Worm (Caenorhabditis elegans) whole organism, late embryonic: ENCODE measurements around the gene ceh-92.
A peak's percentile ranks its signal among the peaks of the same experiment; 100 is the strongest.

Source experiments
- F13H6.1 ChIP-seq: sonication (generic microtip); optimal IDR thresholded peaks from 2 replicates; lab custom pipeline; 2016; ENCODE audit warnings: missing genetic modification characterization, missing compliant biosample characterization
- T23F11.4 ChIP-seq: fragments of 200-800 bp; sonication (Bioruptor generic); optimal IDR thresholded peaks from 2 replicates; lab custom pipeline; 2018; ENCODE audit warnings: mild to moderate bottlenecking, missing genetic modification characterization, missing compliant biosample characterization
- Y22D7AL.16 ChIP-seq: sonication (generic microtip); optimal IDR thresholded peaks from 2 replicates; lab custom pipeline; 2016; ENCODE audit warnings: missing genetic modification characterization, missing compliant biosample characterization
- ahr-1 ChIP-seq: sonication (generic microtip); optimal IDR thresholded peaks from 2 replicates; lab custom pipeline; 2016; ENCODE audit warnings: missing genetic modification characterization, missing compliant biosample characterization
- ceh-19 ChIP-seq: fragments of 200-800 bp; sonication (Bioruptor generic); optimal IDR thresholded peaks from 2 replicates; lab custom pipeline; 2018; ENCODE audit warnings: mild to moderate bottlenecking, missing genetic modification characterization, missing compliant biosample characterization
- ceh-22 ChIP-seq: sonication (generic microtip); optimal IDR thresholded peaks from 2 replicates; lab custom pipeline; 2017; ENCODE audit warnings: missing biosample characterization, missing genetic modification characterization
- ceh-24 ChIP-seq: sonication (generic microtip); optimal IDR thresholded peaks from 2 replicates; lab custom pipeline; 2016; ENCODE audit warnings: mild to moderate bottlenecking, missing genetic modification characterization, missing compliant biosample characterization
- ceh-30 ChIP-seq: fragments of 150-350 bp; optimal IDR thresholded peaks from 2 replicates; lab custom pipeline; 2014; ENCODE audit warnings: missing biosample characterization, missing genetic modification characterization
- ceh-31 ChIP-seq: sonication (generic microtip); optimal IDR thresholded peaks from 2 replicates; lab custom pipeline; 2016; ENCODE audit warnings: missing genetic modification characterization, missing compliant biosample characterization
- ceh-34 ChIP-seq: sonication (generic microtip); optimal IDR thresholded peaks from 2 replicates; lab custom pipeline; 2016; ENCODE audit warnings: mild to moderate bottlenecking, missing genetic modification characterization, missing compliant biosample characterization
- ceh-9 ChIP-seq: sonication (generic microtip); optimal IDR thresholded peaks from 2 replicates; lab custom pipeline; 2016; ENCODE audit warnings: mild to moderate bottlenecking, missing genetic modification characterization, inconsistent platforms, missing compliant biosample characterization
- che-1 ChIP-seq: sonication (generic microtip); optimal IDR thresholded peaks from 2 replicates; lab custom pipeline; 2016; ENCODE audit warnings: mild to moderate bottlenecking, missing genetic modification characterization, missing compliant biosample characterization
- dmd-4 ChIP-seq: sonication (generic microtip); optimal IDR thresholded peaks from 2 replicates; lab custom pipeline; 2016; ENCODE audit warnings: borderline replicate concordance, missing genetic modification characterization, missing compliant biosample characterization
- dve-1 ChIP-seq: sonication (generic microtip); optimal IDR thresholded peaks from 2 replicates; lab custom pipeline; 2017; ENCODE audit warnings: antibody characterized with exemption, mild to moderate bottlenecking, missing genetic modification characterization, missing compliant biosample characterization
- eyg-1 ChIP-seq: sonication (generic microtip); optimal IDR thresholded peaks from 2 replicates; lab custom pipeline; 2016; ENCODE audit warnings: missing genotype, missing genetic modification characterization, missing compliant biosample characterization
- fkh-10 ChIP-seq: fragments of 150-350 bp; optimal IDR thresholded peaks from 2 replicates; lab custom pipeline; 2014; ENCODE audit warnings: missing biosample characterization, missing genetic modification reagents, missing genetic modification characterization
- fkh-6 ChIP-seq: sonication (generic microtip); optimal IDR thresholded peaks from 2 replicates; lab custom pipeline; 2016; ENCODE audit warnings: missing genetic modification characterization, missing compliant biosample characterization
- hlh-13 ChIP-seq: fragments of 200-800 bp; sonication (Bioruptor generic); optimal IDR thresholded peaks from 2 replicates; lab custom pipeline; 2018; ENCODE audit warnings: mild to moderate bottlenecking, missing genetic modification characterization, missing compliant biosample characterization
- hlh-30 ChIP-seq: sonication (generic microtip); optimal IDR thresholded peaks from 2 replicates; lab custom pipeline; 2017; ENCODE audit warnings: antibody characterized with exemption, missing genetic modification characterization, missing compliant biosample characterization; ENCODE audit not compliant: insufficient read depth
- hlh-6 ChIP-seq: sonication (generic microtip); optimal IDR thresholded peaks from 2 replicates; lab custom pipeline; 2016; ENCODE audit warnings: missing genotype, missing genetic modification characterization, missing compliant biosample characterization
- hlh-8 ChIP-seq: sonication (generic microtip); optimal IDR thresholded peaks from 2 replicates; lab custom pipeline; 2016; ENCODE audit warnings: missing genotype, missing genetic modification characterization, missing compliant biosample characterization
- lim-6 ChIP-seq: sonication (generic microtip); optimal IDR thresholded peaks from 2 replicates; lab custom pipeline; 2016; ENCODE audit warnings: missing genetic modification characterization, missing compliant biosample characterization
- madf-2 ChIP-seq: sonication (generic microtip); optimal IDR thresholded peaks from 2 replicates; lab custom pipeline; 2017; ENCODE audit warnings: missing genetic modification characterization, missing compliant biosample characterization
- mec-3 ChIP-seq: sonication (generic microtip); optimal IDR thresholded peaks from 2 replicates; lab custom pipeline; 2016; ENCODE audit warnings: borderline replicate concordance, missing genetic modification characterization, missing compliant biosample characterization
- nhr-232 ChIP-seq: sonication (generic microtip); optimal IDR thresholded peaks from 2 replicates; lab custom pipeline; 2016; ENCODE audit warnings: missing genetic modification characterization, missing compliant biosample characterization
- pag-3 ChIP-seq: sonication (generic microtip); optimal IDR thresholded peaks from 2 replicates; lab custom pipeline; 2016; ENCODE audit warnings: missing compliant biosample characterization, missing genetic modification characterization, borderline replicate concordance
- pax-1 ChIP-seq: fragments of 150-350 bp; optimal IDR thresholded peaks from 2 replicates; lab custom pipeline; 2014; ENCODE audit warnings: missing biosample characterization, missing genetic modification characterization
- pha-4 ChIP-seq: fragments of 150-350 bp; optimal IDR thresholded peaks from 2 replicates; lab custom pipeline; 2018; ENCODE audit warnings: missing biosample characterization, missing genetic modification reagents, missing genetic modification characterization
- pqm-1 ChIP-seq: sonication (generic microtip); optimal IDR thresholded peaks from 2 replicates; lab custom pipeline; 2016; ENCODE audit warnings: missing genetic modification characterization, missing compliant biosample characterization
- pros-1 ChIP-seq: fragments of 150-350 bp; optimal IDR thresholded peaks from 2 replicates; lab custom pipeline; 2014; ENCODE audit warnings: missing biosample characterization, missing genetic modification reagents, missing genetic modification characterization
- ref-2 ChIP-seq: sonication (generic microtip); optimal IDR thresholded peaks from 2 replicates; lab custom pipeline; 2016; ENCODE audit warnings: missing genetic modification characterization, missing compliant biosample characterization
- sdc-2 ChIP-seq: sonication (generic microtip); optimal IDR thresholded peaks from 2 replicates; lab custom pipeline; 2016; ENCODE audit warnings: missing genotype, missing genetic modification characterization, missing compliant biosample characterization
- sox-2 ChIP-seq: fragments of 200-800 bp; sonication (Bioruptor generic); IDR thresholded peaks from 2 replicates; pipeline ENCODE4 v1.3.6; 2022; ENCODE audit warnings: missing genetic modification reagents, missing genetic modification characterization, missing compliant biosample characterization
- sox-4 ChIP-seq: sonication (generic microtip); optimal IDR thresholded peaks from 2 replicates; lab custom pipeline; 2017; ENCODE audit warnings: mild to moderate bottlenecking, missing genetic modification characterization, inconsistent platforms, missing compliant biosample characterization
- tbx-2 ChIP-seq: sonication (generic microtip); optimal IDR thresholded peaks from 2 replicates; lab custom pipeline; 2016; ENCODE audit warnings: missing genetic modification characterization, missing compliant biosample characterization
- tbx-7 ChIP-seq: sonication (generic microtip); optimal IDR thresholded peaks from 2 replicates; lab custom pipeline; 2016; ENCODE audit warnings: missing genotype, missing genetic modification characterization, missing compliant biosample characterization
- ttx-3 ChIP-seq: sonication (generic microtip); optimal IDR thresholded peaks from 2 replicates; lab custom pipeline; 2016; ENCODE audit warnings: missing genetic modification reagents, missing genetic modification characterization, missing compliant biosample characterization
- unc-42 ChIP-seq: sonication (generic microtip); optimal IDR thresholded peaks from 2 replicates; lab custom pipeline; 2016; ENCODE audit warnings: missing genotype, missing genetic modification characterization, missing compliant biosample characterization
- unc-55 ChIP-seq: sonication (generic microtip); optimal IDR thresholded peaks from 2 replicates; lab custom pipeline; 2017; ENCODE audit warnings: missing biosample characterization, missing genetic modification reagents, missing genetic modification characterization

ceh-92 gene

ce11 chrIII:11554701-11555111 lies 26.7 kb upstream of the ceh-92 start:
- no peak for TF ChIP-seq ceh-31
- no peak for TF ChIP-seq nhr-232 (tag; lab: Kevin White, UChicago)
- no peak for TF ChIP-seq eyg-1
- no peak for TF ChIP-seq hlh-8
- TF ChIP-seq ceh-34 (tag; lab: Kevin White, UChicago), result no peak
- no peak for TF ChIP-seq ahr-1 (tag; lab: Kevin White, UChicago)
- no peak for TF ChIP-seq pax-1 (tag; lab: Kevin White, UChicago)
- no peak for TF ChIP-seq madf-2 (tag; lab: Kevin White, UChicago)
- no peak for TF ChIP-seq pag-3 (tag; lab: Kevin White, UChicago)
- no peak for TF ChIP-seq pha-4
- no peak for TF ChIP-seq ttx-3 (tag; lab: Kevin White, UChicago)
- TF ChIP-seq sox-2 (GFP tag; lab: Robert Waterston, UW), result no peak
- TF ChIP-seq T23F11.4, result no peak
- TF ChIP-seq unc-55, result no peak
- TF ChIP-seq unc-42 (tag; lab: Kevin White, UChicago), result no peak

DNA sequence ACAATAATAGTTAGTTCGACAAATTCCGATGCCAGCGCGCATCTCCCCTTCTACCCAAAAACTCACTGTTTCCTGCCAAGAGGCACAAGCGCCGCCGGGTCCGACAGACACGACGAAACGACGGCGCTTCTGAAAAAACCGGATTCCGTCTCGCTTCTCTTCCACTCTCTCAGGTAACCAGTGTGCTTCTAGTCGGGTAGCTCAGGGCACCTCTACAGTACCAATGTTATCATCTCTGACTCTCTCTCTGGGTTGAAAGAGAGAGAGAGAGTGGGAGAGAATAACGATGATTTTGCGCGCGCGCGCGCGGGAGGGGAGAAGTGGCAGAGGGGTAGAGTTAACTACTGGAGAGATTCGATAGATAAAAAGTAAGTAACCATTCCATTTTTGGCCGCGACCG lies 24.5 kb upstream of the ceh-92 start:
- no peak for TF ChIP-seq sdc-2 (tag; lab: Kevin White, UChicago)
- no peak for TF ChIP-seq eyg-1
- no peak for TF ChIP-seq hlh-30 (tag; lab: Kevin White, UChicago)
- TF ChIP-seq ceh-30 (tag; lab: Kevin White, UChicago), result no peak
- peak; percentile 30 for TF ChIP-seq ceh-31
- TF ChIP-seq pqm-1, result no peak
- TF ChIP-seq fkh-10 (GFP tag; lab: Kevin White, UChicago), result no peak
- no peak for TF ChIP-seq ceh-19 (GFP tag; lab: Kevin White, UChicago)
- no peak for TF ChIP-seq ceh-9 (tag; lab: Kevin White, UChicago)
- no peak for TF ChIP-seq hlh-6 (tag; lab: Kevin White, UChicago)
- peak; percentile 31 for TF ChIP-seq pros-1 (tag; lab: Kevin White, UChicago)

ce11 chrIII:11558251-11558650 lies 23.1 kb upstream of the ceh-92 start:
- TF ChIP-seq hlh-13 (GFP tag; lab: Kevin White, UChicago) (no peak), ceh-24 (no peak), hlh-8 (no peak), ceh-34 (tag; lab: Kevin White, UChicago) (no peak)

DNA sequence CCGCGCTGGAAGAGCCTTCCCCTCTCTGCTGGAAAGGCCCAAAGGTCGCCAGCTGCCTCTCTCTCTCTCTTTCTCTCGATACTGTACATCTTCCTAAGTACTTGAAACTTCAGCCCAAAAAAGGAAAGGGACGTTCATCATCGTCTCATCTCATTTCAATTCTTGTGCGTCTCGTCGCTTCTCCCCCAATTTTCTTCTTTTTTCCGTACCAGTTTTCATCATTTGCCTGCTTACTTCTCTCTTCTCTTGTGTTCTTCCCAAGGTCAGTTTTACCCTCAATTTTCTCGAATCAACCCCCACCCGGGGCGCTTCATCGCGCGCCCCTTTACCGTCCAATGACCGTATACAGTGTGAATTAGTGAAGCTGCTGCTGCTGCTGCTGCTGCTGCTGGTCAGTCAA lies 21.7 kb upstream of the ceh-92 start:
- TF ChIP-seq ref-2 (tag; lab: Kevin White, UChicago) (no peak), ttx-3 (tag; lab: Kevin White, UChicago) (no peak), ceh-19 (GFP tag; lab: Kevin White, UChicago) (no peak), tbx-2 (no peak), tbx-7 (no peak), Y22D7AL.16 (tag; lab: Kevin White, UChicago) (no peak), che-1 (tag; lab: Kevin White, UChicago) (no peak), fkh-6 (tag; lab: Kevin White, UChicago) (no peak), dve-1 (tag; lab: Kevin White, UChicago) (no peak), lim-6 (no peak), sox-4 (tag; lab: Kevin White, UChicago) (no peak), hlh-13 (GFP tag; lab: Kevin White, UChicago) (no peak), F13H6.1 (tag; lab: Kevin White, UChicago) (no peak), ceh-30 (tag; lab: Kevin White, UChicago) (no peak), mec-3 (tag; lab: Kevin White, UChicago) (no peak), pros-1 (tag; lab: Kevin White, UChicago) (no peak), ceh-9 (tag; lab: Kevin White, UChicago) (no peak), pax-1 (tag; lab: Kevin White, UChicago) (no peak), ceh-22 (no peak), dmd-4 (no peak)
